Fruit fly (Drosophila melanogaster) whole organism, wandering third instar larva: ENCODE data around the gene CG42784.

ENCODE experiments used
- Abd-B ChIP-seq: fragments of >200 bp; optimal IDR thresholded peaks from 2 replicates; lab custom pipeline; 2017; ENCODE audit warnings: missing biosample characterization, missing genetic modification characterization
- CG32264 ChIP-seq: fragments of 200-800 bp; sonication (Bioruptor generic); optimal IDR thresholded peaks from 2 replicates; lab custom pipeline; 2016; ENCODE audit warnings: missing biosample characterization, missing genetic modification characterization
- CG9705 ChIP-seq: fragments of 200-800 bp; sonication (Bioruptor generic); optimal IDR thresholded peaks from 2 replicates; lab custom pipeline; 2018; ENCODE audit warnings: missing biosample characterization, mild to moderate bottlenecking, missing genetic modification characterization
- CrebA ChIP-seq: fragments of 200-800 bp; sonication (Bioruptor generic); optimal IDR thresholded peaks from 2 replicates; lab custom pipeline; 2016; ENCODE audit warnings: missing biosample characterization, mild to moderate bottlenecking, missing genetic modification characterization, borderline replicate concordance
- Dfd ChIP-seq: fragments of >200 bp; optimal IDR thresholded peaks from 2 replicates; lab custom pipeline; 2017; ENCODE audit warnings: missing biosample characterization, missing genetic modification characterization
- Dif ChIP-seq: fragments of 200-275, 200-300 bp; sonication (Bioruptor generic); optimal IDR thresholded peaks from 2 replicates; lab custom pipeline; 2018; ENCODE audit warnings: missing biosample characterization, missing genetic modification characterization; ENCODE audit not compliant: partially characterized antibody
- GATAd ChIP-seq: sonication (Bioruptor generic); optimal IDR thresholded peaks from 2 replicates; lab custom pipeline; 2016; ENCODE audit warnings: missing biosample characterization, missing genetic modification characterization
- HLH106 ChIP-seq: fragments of 200-800 bp; optimal IDR thresholded peaks from 3 replicates; lab custom pipeline; 2019; ENCODE audit warnings: missing biosample characterization, mild to moderate bottlenecking, missing genetic modification characterization, moderate library complexity
- Hr78 ChIP-seq: fragments of >200 bp; optimal IDR thresholded peaks from 2 replicates; lab custom pipeline; 2017; ENCODE audit warnings: missing biosample characterization, missing genetic modification characterization
- Jra ChIP-seq: sonication (Bioruptor generic); optimal IDR thresholded peaks from 2 replicates; lab custom pipeline; 2016; ENCODE audit warnings: missing biosample characterization, missing genetic modification characterization
- Mio ChIP-seq: sonication (Bioruptor generic); optimal IDR thresholded peaks from 2 replicates; lab custom pipeline; 2016; ENCODE audit warnings: missing biosample characterization, missing genetic modification characterization
- N ChIP-seq: fragments of >200 bp; optimal IDR thresholded peaks from 2 replicates; lab custom pipeline; 2018; ENCODE audit warnings: missing biosample characterization, missing external identifiers, missing genetic modification characterization
- OdsH ChIP-seq: fragments of 200-800 bp; sonication (Bioruptor generic); optimal IDR thresholded peaks from 2 replicates; lab custom pipeline; 2016; ENCODE audit warnings: missing biosample characterization, mild to moderate bottlenecking, missing genetic modification characterization
- Rel ChIP-seq, 2 experiments: fragments of 200-800 bp; sonication (Bioruptor generic) in 1 of 2; optimal IDR thresholded peaks; 2 replicates in 1 of 2; 3 replicates in 1 of 2; lab custom pipeline; 2016 to 2019; ENCODE audit warnings: mild to moderate bottlenecking in 2 of 2, missing biosample characterization in 2 of 2, missing genetic modification characterization in 2 of 2, moderate library complexity in 1 of 2
- Sp1 ChIP-seq: fragments of 200-800 bp; sonication (Bioruptor generic); optimal IDR thresholded peaks from 3 replicates; lab custom pipeline; 2019; ENCODE audit warnings: missing biosample characterization, mild to moderate bottlenecking, missing genetic modification characterization, moderate library complexity
- Vsx2 ChIP-seq: fragments of 200-300, 225-300 bp; sonication (Bioruptor generic); optimal IDR thresholded peaks from 2 replicates; lab custom pipeline; 2018; ENCODE audit warnings: missing biosample characterization, missing genetic modification characterization; ENCODE audit not compliant: partially characterized antibody
- br ChIP-seq: fragments of 200-800 bp; sonication (Bioruptor generic); optimal IDR thresholded peaks from 2 replicates; lab custom pipeline; 2016; ENCODE audit warnings: missing biosample characterization, missing genetic modification characterization
- dl ChIP-seq, 2 experiments: fragments of 175-275, 200-275 bp in 1 of 2; fragments of 200-275 bp in 1 of 2; sonication (Bioruptor generic); optimal IDR thresholded peaks; lab custom pipeline; 2018; ENCODE audit warnings: mild to moderate bottlenecking in 2 of 2, missing biosample characterization in 2 of 2, missing genetic modification characterization in 2 of 2, moderate library complexity in 2 of 2; ENCODE audit not compliant: partially characterized antibody in 2 of 2, insufficient read depth in 1 of 2
- dsf ChIP-seq: sonication (Bioruptor generic); optimal IDR thresholded peaks from 2 replicates; lab custom pipeline; 2016; ENCODE audit warnings: missing biosample characterization, missing genetic modification characterization, borderline replicate concordance
- ey ChIP-seq: fragments of 200-800 bp; sonication (Bioruptor generic); optimal IDR thresholded peaks from 2 replicates; lab custom pipeline; 2016; ENCODE audit warnings: missing biosample characterization, missing genetic modification characterization
- foxo ChIP-seq, 2 experiments: fragments of 200-800 bp; sonication (Bioruptor generic); optimal IDR thresholded peaks; 2 replicates in 1 of 2; 3 replicates in 1 of 2; lab custom pipeline; 2016 to 2017; ENCODE audit warnings: missing biosample characterization in 2 of 2, missing genetic modification characterization in 2 of 2
- fru ChIP-seq: fragments of 200-800 bp; sonication (Bioruptor generic); optimal IDR thresholded peaks from 3 replicates; lab custom pipeline; 2016; ENCODE audit warnings: missing biosample characterization, mild to moderate bottlenecking, missing genetic modification characterization
- h ChIP-seq: fragments of 200-800 bp; sonication (Bioruptor generic); optimal IDR thresholded peaks from 3 replicates; lab custom pipeline; 2016; ENCODE audit warnings: missing biosample characterization, mild to moderate bottlenecking, missing genetic modification characterization
- jim ChIP-seq: fragments of 175-275, 200-325 bp; sonication (Bioruptor generic); optimal IDR thresholded peaks from 2 replicates; lab custom pipeline; 2016; ENCODE audit warnings: missing biosample characterization, mild to moderate bottlenecking, missing genetic modification characterization
- lola ChIP-seq: fragments of >200 bp; optimal IDR thresholded peaks from 2 replicates; lab custom pipeline; 2017; ENCODE audit warnings: missing biosample characterization, missing genetic modification characterization
- psq ChIP-seq: fragments of 200-800 bp; sonication (Bioruptor generic); optimal IDR thresholded peaks from 3 replicates; lab custom pipeline; 2017; ENCODE audit warnings: missing biosample characterization, mild to moderate bottlenecking, missing genetic modification characterization, moderate library complexity
- rgr ChIP-seq: fragments of 200-800 bp; sonication (Bioruptor generic); optimal IDR thresholded peaks from 3 replicates; lab custom pipeline; 2016; ENCODE audit warnings: missing biosample characterization, mild to moderate bottlenecking, missing genetic modification characterization
- sage ChIP-seq: fragments of 200-800 bp; sonication (Bioruptor generic); optimal IDR thresholded peaks from 2 replicates; lab custom pipeline; 2016; ENCODE audit warnings: missing biosample characterization, mild to moderate bottlenecking, missing genetic modification characterization
- sv ChIP-seq: fragments of 200-800 bp; sonication (Bioruptor generic); optimal IDR thresholded peaks from 3 replicates; lab custom pipeline; 2016; ENCODE audit warnings: missing biosample characterization, missing genetic modification characterization
- tai ChIP-seq: sonication (Bioruptor generic); optimal IDR thresholded peaks from 2 replicates; lab custom pipeline; 2016; ENCODE audit warnings: missing biosample characterization, missing genetic modification characterization
- usp ChIP-seq: fragments of >200 bp; optimal IDR thresholded peaks from 2 replicates; lab custom pipeline; 2017; ENCODE audit warnings: missing biosample characterization, missing genetic modification characterization
- woc ChIP-seq: sonication (Bioruptor generic); optimal IDR thresholded peaks from 2 replicates; lab custom pipeline; 2016; ENCODE audit warnings: missing biosample characterization, mild to moderate bottlenecking, missing genetic modification characterization

The CG42784 gene

dm6 chr2L:13460911-13461866, 46.0 kb downstream of the CG42784 start, which contains the start of gene CG46308:
TSS of gene CG46308 (plus strand) at chr2L:13461774.
- TF ChIP-seq fru (GFP tag; lab: Kevin White, UChicago) (peak; percentile 50), Rel (GFP tag; optimal IDR thresholded peaks at IDR 0.05; lab: Kevin White, UChicago) (no peak), Rel (tag; optimal IDR thresholded peaks at IDR 0.05; lab: Kevin White, UChicago) (no peak), rgr (GFP tag; lab: Kevin White, UChicago) (no peak), GATAd (GFP tag; lab: Kevin White, UChicago) (no peak), Hr78 (GFP tag; lab: Kevin White, UChicago) (no peak), sv (GFP tag; lab: Kevin White, UChicago) (no peak), usp (GFP tag; lab: Kevin White, UChicago) (no peak), dsf (no peak), psq (no peak), Vsx2 (no peak), Jra (no peak), foxo (GFP tag; optimal IDR thresholded peaks at IDR 0.05; lab: Kevin White, UChicago) (peak in 1 of 2 experiments; percentile 31), h (GFP tag; lab: Kevin White, UChicago) (peak; percentile 20), ey (GFP tag; lab: Kevin White, UChicago) (peak; percentile 30), jim (GFP tag; lab: Kevin White, UChicago) (no peak), Sp1 (GFP tag; lab: Kevin White, UChicago) (peak; percentile 31), Abd-B (no peak), HLH106 (tag; lab: Kevin White, UChicago) (peak; percentile 35), CG9705 (GFP tag; lab: Kevin White, UChicago) (no peak), Mio (GFP tag; lab: Kevin White, UChicago) (no peak), CG32264 (no peak), Dfd (GFP tag; lab: Kevin White, UChicago) (no peak), OdsH (GFP tag; lab: Kevin White, UChicago) (no peak)

- no peak for TF ChIP-seq dsf
- no peak for TF ChIP-seq CG32264
- no peak for TF ChIP-seq sage
- TF ChIP-seq CrebA = no peak
- no peak for TF ChIP-seq woc
- no peak for TF ChIP-seq N (GFP tag; lab: Kevin White, UChicago)
- TF ChIP-seq GATAd (GFP tag; lab: Kevin White, UChicago) = no peak
- no peak for TF ChIP-seq jim (GFP tag; lab: Kevin White, UChicago)
- TF ChIP-seq br (GFP tag; lab: Kevin White, UChicago) = no peak
- TF ChIP-seq dl (GFP tag; optimal IDR thresholded peaks at IDR 0.05; lab: Kevin White, UChicago; ENCODE audit: insufficient read depth in 1 of 2, partially characterized antibody in 2 of 2) = no peak
- TF ChIP-seq h (GFP tag; lab: Kevin White, UChicago) = no peak
- no peak for TF ChIP-seq psq
- TF ChIP-seq fru (GFP tag; lab: Kevin White, UChicago) = no peak
- TF ChIP-seq HLH106 (tag; lab: Kevin White, UChicago) = no peak
- TF ChIP-seq usp (GFP tag; lab: Kevin White, UChicago) = no peak
- TF ChIP-seq Abd-B = no peak
- no peak for TF ChIP-seq tai
- no peak for TF ChIP-seq sv (GFP tag; lab: Kevin White, UChicago)
- TF ChIP-seq Dif (GFP tag; lab: Kevin White, UChicago) = no peak
Measured at dm6 chr2L:13475254-13475653, 60.0 kb downstream of the CG42784 start.

- TF ChIP-seq dsf (no peak), fru (GFP tag; lab: Kevin White, UChicago) (peak; percentile 33), Dif (GFP tag; lab: Kevin White, UChicago) (no peak), Hr78 (GFP tag; lab: Kevin White, UChicago) (no peak), HLH106 (tag; lab: Kevin White, UChicago) (no peak), Sp1 (GFP tag; lab: Kevin White, UChicago) (peak; percentile 23), lola (GFP tag; lab: Kevin White, UChicago) (no peak), foxo (GFP tag; optimal IDR thresholded peaks at IDR 0.05; lab: Kevin White, UChicago) (peak in 1 of 2 experiments; percentile 41), dl (GFP tag; optimal IDR thresholded peaks at IDR 0.05; lab: Kevin White, UChicago; ENCODE audit: insufficient read depth in 1 of 2, partially characterized antibody in 2 of 2) (no peak), tai (peak; percentile 7)
Measured at dm6 chr2L:13482258-13482657, 67.0 kb downstream of the CG42784 start.
